Fruit fly (Drosophila melanogaster) S2 (cell line): ENCODE results near the gene CG4367.

ENCODE experiments used
- CG8478 ChIP-seq: fragments of >200 bp; optimal IDR thresholded peaks from 2 replicates; lab custom pipeline; 2018
- CTCF ChIP-seq, 2 experiments: fragments of >200 bp; optimal IDR thresholded peaks; 2 replicates each; lab custom pipeline; 2018

The CG4367 gene

DNA sequence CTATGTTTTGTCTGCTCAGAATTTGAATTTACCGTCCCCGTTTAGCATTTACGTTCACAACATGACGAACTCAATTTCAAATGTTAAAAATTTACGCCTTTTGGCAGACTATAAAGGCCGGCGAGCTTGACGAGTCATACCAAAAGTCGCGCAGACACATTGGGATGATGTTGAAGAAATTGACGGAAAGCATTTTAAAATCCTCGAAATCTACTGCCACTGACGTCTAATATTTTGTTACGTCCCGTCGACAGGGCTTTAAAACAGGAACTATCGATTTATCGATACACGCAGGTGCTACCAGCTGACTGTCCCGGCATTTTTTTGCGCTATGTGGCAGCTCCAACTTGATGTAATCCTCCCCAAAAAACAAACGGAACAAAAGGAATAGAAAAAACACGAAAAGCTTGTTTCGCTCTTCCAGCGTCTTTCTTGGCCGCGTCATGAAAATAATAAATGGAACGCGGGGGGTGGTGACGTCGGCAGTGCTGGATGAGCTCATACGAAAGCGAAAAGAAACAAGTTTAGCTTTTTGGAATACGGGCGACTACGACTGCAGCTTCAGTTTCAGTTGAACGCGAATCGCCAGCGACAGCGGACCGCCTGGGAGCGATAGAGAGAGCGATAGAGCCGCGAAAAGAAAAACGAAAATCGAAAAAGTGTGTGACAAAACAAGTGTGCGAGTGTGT lies 4.3 kb upstream of the CG4367 start, which contains the start of gene Orp8:
Gene Orp8 (plus strand): TSS at position 373 of the 689 bp plus-strand sequence.
- no peak for TF ChIP-seq CTCF (optimal IDR thresholded peaks at IDR 0.05; lab: Kevin White, UChicago)
- no peak for TF ChIP-seq CG8478 (lab: Kevin White, UChicago)

DNA sequence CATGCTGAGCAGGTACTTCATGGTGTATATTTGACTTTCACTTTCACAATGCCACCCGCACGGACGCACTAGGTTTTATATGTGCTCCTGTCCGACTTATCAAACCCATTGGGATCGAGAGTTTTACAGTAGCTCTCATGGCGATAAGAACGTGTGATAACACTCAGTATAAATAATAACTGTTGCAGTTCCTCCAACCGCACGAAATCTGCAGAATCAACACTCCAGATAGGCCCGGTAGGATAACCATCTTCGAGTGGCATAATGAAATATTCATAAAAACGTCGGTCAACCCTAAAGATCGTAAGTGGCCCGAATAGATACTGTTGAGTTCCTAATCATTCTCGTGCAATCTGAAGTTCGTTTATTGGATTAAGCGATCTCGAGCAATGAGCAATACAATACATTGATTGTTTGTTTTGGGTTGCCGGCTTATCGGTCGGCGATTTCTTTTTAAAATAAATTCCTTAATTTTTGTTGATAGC lies 2.8 kb upstream of the CG4367 start, which contains the start of gene CG4362:
Gene CG4362 (minus strand): TSS at position 51 of the 485 bp plus-strand sequence.
- no peak for TF ChIP-seq CG8478 (lab: Kevin White, UChicago)
- TF ChIP-seq CTCF (optimal IDR thresholded peaks at IDR 0.05; lab: Kevin White, UChicago) = no peak

DNA sequence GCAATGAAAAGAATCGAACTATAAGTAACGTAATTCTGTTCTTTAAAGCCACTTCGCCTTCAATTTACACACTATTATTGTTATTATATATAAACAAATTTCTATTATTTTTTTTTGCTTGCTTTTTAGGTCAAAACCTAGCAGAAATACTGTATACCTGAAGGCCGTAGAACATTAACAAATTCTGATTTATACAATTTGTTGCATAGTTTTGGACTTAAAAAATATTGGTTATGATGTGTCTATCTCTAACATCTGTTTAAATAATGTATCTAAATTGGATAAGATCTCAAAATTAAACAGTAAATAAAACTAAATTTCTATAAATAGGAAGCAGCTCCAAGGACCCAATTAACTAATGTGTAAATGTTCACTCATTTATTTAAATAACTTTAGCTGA lies 1.1 kb upstream of the CG4367 start:
- no peak for TF ChIP-seq CTCF (optimal IDR thresholded peaks at IDR 0.05; lab: Kevin White, UChicago)
- TF ChIP-seq CG8478 (lab: Kevin White, UChicago) = no peak

DNA sequence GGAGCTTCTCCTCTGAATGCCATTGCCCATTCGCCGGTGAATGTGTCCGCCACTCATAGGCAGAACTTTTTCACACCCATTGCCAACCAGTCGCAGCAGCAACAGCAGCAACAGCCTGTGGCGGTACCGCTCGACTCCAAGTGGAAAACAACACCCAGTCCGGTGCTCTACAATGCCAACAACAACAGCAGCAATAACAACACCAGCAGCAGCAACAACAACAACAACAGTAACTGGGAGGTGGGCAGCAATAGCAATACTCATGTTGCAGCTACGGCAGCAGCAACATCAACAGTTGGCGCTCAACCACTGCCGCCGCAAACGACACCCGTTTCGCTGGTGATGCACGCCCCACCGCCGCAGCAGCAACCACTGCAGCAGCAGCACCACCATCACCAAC lies 11.1 kb downstream of the CG4367 start:
- TF ChIP-seq CG8478 (lab: Kevin White, UChicago) (no peak), CTCF (optimal IDR thresholded peaks at IDR 0.05; lab: Kevin White, UChicago) (no peak)

DNA sequence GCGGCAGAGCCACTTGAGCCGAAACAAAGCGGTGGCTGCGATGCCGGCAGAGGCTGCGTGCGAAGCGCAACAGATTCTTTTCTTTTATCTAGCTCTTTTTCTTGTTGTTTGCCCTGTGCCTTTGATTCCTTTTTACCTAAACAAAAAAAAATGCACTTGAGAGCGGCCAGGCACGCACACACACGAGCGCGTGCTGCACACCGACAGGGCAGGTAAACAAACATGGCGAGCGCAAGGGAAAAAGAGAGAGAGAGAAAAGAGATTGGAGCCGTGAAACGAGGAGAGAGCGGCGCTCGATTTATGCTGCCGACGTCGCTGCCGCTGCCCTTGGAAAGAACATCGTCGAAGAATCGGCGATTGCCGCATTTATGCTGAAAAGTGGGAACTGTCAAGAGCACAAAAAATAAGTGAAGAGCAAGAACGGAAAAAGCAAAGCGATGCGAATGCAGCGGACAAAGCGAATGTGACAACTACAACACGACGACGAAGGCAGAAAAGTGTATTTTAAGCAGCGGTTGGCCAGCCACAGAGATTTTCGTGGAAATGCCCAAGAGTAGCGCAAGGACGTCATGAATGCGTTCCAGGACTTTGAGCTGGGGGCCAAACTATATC lies 11.8 kb downstream of the CG4367 start:
- TF ChIP-seq CG8478 (lab: Kevin White, UChicago) = no peak
- TF ChIP-seq CTCF (optimal IDR thresholded peaks at IDR 0.05; lab: Kevin White, UChicago) = no peak

DNA sequence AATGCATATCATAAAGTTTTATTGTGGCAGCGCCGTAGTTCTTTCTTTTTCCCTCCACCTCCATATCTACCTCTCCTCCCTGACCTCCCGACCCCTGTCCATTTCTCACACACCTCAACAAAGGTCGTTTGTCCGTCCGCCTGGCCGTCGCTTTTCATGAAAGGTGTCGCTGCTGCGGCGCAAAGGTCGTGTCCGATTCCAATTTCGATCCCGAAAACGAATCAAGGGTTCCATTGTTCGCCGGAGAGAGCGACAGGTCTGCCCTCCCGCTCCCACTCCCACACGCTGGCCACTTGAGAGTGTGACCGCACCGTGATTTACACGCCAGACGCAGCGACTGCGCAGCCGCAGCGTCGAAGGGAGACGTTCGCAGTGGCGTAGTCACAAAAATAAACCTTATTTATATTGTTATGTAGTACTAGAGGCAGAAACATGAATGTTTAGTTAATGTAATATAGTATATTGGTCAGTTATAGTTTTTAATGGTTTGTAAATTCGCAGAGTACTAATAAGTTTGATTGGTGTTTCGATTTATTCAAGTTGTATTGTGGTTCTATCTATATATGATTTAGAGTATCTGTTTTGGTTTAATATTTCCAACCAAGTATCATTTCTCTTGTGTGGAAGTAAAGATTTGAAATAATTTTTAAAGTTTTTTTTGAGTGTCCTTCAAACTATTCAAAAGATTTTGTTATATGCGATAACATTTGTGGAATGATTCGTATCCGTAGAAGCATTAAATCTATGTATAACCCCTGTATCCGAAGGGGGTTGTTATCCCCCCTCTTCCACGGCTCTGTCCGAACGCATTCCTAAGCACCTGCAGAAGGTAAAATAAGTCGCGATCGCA lies 12.5 kb downstream of the CG4367 start:
- TF ChIP-seq CTCF (optimal IDR thresholded peaks at IDR 0.05; lab: Kevin White, UChicago) (peak in 1 of 2 experiments; percentile 27), CG8478 (lab: Kevin White, UChicago) (no peak)

DNA sequence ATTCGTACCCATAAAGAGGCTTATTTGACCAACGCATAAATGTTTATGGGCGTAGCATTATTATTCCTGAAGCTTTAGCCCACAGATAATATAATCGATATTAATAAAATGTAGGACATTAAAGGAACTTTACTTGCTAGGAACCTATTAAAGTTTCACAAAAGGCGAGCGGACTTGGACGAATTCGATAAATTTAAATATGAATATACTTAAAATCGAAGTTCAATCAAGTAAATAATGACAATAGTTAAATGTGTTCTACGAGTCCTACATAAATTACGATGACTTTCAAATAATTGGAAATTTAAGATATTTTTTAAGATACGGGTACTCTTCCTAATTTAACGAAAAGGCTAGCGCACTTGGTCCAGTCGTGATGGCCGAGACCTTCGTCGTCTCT lies 13.2 kb downstream of the CG4367 start:
- TF ChIP-seq CG8478 (lab: Kevin White, UChicago) (no peak), CTCF (optimal IDR thresholded peaks at IDR 0.05; lab: Kevin White, UChicago) (no peak)

DNA sequence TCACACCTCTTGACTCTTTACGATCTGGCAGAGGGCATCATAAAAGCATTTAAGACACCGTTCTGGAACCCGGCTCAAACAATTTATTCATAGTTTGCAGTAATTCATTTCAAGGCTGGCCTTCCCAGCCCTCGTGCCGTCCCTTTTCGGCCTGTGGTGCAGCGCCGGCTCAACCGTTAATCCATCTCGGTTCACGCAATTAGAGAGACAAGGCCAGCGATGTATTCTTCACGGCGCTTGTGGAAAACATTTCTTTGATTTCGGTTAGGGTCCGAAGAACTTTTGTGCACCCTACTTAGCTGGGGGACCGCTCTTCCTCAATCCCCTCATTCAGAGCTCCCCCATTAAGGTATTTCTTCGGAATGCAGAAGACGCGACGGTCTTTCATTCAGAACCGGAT lies 13.7 kb downstream of the CG4367 start:
- TF ChIP-seq CG8478 (lab: Kevin White, UChicago) (no peak), CTCF (optimal IDR thresholded peaks at IDR 0.05; lab: Kevin White, UChicago) (no peak)

DNA sequence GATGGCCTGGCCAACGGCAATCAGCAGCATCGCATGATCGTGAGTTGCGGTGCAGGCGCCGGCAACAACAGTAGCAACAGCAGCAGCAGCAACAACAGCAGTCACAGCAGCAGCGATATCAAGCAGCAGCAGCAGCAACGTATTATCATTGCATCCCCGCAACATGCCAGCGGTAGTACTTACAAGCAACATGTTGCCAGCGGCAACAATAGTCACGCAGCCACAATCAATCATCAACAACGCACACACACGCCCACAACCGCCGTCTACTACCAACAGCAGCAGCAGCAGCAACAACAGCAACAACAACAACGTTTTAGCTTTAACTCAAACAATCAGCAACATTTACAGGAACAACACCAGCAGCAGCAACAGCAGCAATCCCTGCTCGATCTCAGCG lies 16.2 kb downstream of the CG4367 start:
- TF ChIP-seq CG8478 (lab: Kevin White, UChicago) (no peak), CTCF (optimal IDR thresholded peaks at IDR 0.05; lab: Kevin White, UChicago) (no peak)

DNA sequence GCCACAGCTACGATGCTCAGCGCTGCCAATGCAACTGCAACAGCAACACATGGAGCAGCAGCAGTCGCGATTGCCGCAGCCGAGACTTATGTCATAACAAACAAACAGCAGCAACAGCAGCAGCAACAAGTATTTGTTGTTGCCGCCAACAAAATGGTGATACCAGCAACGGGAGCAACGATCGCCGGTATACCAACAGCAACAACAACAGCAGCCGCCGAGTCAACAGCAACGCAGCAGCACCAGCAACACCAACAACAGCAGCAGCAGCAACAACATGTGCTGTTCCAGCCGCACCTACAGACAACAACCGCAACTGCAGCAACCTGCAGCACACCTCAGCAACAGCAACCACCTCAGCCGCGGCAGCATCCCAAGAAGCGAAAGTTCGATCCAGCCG lies 16.7 kb downstream of the CG4367 start:
- TF ChIP-seq CG8478 (lab: Kevin White, UChicago) (no peak), CTCF (optimal IDR thresholded peaks at IDR 0.05; lab: Kevin White, UChicago) (no peak)

DNA sequence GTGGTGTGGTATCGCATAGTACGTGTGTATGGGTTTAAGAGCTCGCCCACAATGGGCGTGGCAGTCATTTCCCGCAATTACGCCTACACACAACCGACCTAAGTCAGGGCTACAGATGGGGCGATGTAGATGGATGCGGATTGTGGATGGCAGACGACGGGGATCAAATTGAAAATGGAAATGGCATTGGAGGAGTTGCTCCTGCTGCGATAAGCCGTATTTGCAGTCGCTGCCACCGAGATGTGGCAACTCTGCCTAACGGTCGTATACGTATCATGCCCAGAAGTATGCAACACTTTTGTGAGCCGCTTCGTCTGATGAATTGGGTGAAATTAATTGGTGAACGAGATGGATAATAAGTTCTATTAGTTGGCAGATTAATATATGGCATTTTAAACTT lies 18.0 kb downstream of the CG4367 start:
- TF ChIP-seq CG8478 (lab: Kevin White, UChicago) (no peak), CTCF (optimal IDR thresholded peaks at IDR 0.05; lab: Kevin White, UChicago) (peak; percentile 17 to 32)

DNA sequence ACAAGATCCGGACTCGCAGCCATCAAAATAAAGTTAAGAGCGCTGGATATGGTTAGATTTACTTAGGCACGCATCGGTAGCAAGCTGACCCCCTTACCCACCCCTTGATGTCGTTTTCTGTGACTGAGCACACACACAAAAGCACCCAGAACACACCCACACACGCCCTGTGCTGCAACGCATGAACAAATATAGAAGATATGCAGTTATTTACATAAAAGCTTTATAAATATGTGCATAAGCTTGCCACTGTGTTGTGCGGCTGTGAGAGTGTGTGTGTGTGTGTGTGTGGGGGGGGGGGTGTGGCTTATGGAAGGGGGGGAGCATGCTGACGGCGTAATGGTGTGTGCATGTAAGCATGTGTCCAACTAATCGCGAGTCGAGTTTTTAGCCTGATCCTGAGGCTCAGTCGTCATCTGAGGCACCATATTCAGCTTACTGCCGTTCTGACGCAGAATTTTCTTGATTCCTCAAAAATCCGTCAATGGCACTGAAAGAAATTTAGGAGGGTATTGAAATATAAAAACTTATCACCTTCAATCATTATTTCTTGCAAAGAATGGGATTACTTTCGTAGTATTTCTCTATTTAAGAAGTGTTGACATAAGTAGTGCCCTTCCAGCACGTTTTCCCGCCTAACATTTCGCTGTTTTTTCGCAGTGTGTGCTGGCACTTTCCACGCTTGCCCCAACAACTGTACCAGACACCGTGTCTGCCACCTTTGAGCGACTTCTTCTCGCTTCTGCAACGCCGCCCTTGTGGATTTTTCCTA lies 18.9 kb downstream of the CG4367 start:
- TF ChIP-seq CTCF (optimal IDR thresholded peaks at IDR 0.05; lab: Kevin White, UChicago) (no peak), CG8478 (lab: Kevin White, UChicago) (no peak)

DNA sequence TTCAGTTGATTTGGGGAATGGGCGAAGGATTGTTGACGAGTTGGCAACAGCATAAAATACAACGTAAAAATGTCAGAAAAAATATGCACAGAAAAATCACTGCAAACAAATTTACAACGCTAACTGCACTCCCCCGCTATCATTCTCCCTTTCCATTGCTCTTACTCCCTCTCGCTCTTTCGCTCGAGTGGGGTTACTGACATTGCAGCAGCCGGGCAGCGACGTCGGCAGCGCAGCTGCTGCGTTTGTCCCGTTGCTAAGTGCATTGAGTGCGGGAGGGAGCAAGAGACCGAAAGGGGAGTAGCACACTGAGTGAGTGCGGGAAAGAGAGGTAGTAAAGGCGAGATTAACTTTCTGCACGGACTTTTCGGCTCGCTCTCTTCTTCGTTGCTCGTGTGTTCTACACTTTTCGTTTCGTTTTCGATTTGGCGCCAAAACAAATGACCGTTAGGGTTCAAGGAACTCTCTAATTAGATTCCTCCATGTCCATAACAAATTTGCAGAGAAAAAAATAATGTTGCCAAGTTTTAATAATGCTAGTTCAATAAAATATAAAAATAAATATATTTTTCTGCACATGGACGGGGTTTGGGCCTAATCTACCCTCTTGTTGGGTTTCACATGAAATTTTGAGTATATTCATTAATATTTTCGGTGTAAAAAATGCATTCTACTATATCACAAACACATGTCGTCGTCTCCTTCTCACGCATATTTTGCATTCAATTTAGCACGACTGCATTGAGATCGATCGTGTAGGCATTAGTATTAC lies 20.5 kb downstream of the CG4367 start:
- TF ChIP-seq CTCF (optimal IDR thresholded peaks at IDR 0.05; lab: Kevin White, UChicago) = no peak
- no peak for TF ChIP-seq CG8478 (lab: Kevin White, UChicago)
